Worm (Caenorhabditis elegans): ENCODE data around the gene Y73B6BL.37.

- TF ChIP-seq tra-1 (GFP tag; IDR thresholded peaks at IDR 0.05), result no peak
- TF ChIP-seq ces-1 (GFP tag; optimal IDR thresholded peaks at IDR 0.05), result no peak
- TF ChIP-seq nhr-11 (tag; optimal IDR thresholded peaks at IDR 0.05), result no peak
- TF ChIP-seq duxl-1 (tag; optimal IDR thresholded peaks at IDR 0.05; ENCODE audit: poor library complexity), result no peak
- TF ChIP-seq php-3 (GFP tag; IDR thresholded peaks at IDR 0.05), result no peak
- TF ChIP-seq ztf-11 (tag; optimal IDR thresholded peaks at IDR 0.05), result no peak
- TF ChIP-seq lin-13 (GFP tag; optimal IDR thresholded peaks at IDR 0.05), result no peak
Observed at ce11 chrIV:6473140-6473539, 14.0 kb upstream of the Y73B6BL.37 start, which contains the start of gene Y73B6BL.27.
